Fruit fly (Drosophila melanogaster) whole organism, embryonic: Measurements from ENCODE around the gene Orct2.

Experiments used
- Abd-B ChIP-seq: fragments of 200-800 bp; sonication (Bioruptor generic); optimal IDR thresholded peaks from 2 replicates; lab custom pipeline; 2018; ENCODE audit warnings: missing biosample characterization, mild to moderate bottlenecking, missing genetic modification characterization, moderate library complexity
- Ada2b ChIP-seq: fragments of 200-800 bp; sonication (Bioruptor generic); IDR thresholded peaks from 2 replicates; pipeline ENCODE4 v1.3.6; 2022; ENCODE audit warnings: missing biosample characterization, missing genetic modification characterization
- Antp ChIP-seq: fragments of 200-800 bp; sonication (Bioruptor generic); optimal IDR thresholded peaks from 3 replicates; lab custom pipeline; 2016; ENCODE audit warnings: missing biosample characterization, missing genetic modification characterization
- CG10431 ChIP-seq: fragments of 200-800 bp; sonication (Bioruptor generic); optimal IDR thresholded peaks from 3 replicates; lab custom pipeline; 2018; ENCODE audit warnings: missing biosample characterization, mild to moderate bottlenecking, missing genetic modification characterization
- CG15479 ChIP-seq: fragments of 200-800 bp; sonication (Bioruptor generic); optimal IDR thresholded peaks from 3 replicates; lab custom pipeline; 2019; ENCODE audit warnings: missing biosample characterization, mild to moderate bottlenecking, missing genetic modification characterization, moderate library complexity
- CG16813 ChIP-seq: fragments of 200-800 bp; sonication (Bioruptor generic); IDR thresholded peaks from 3 replicates; pipeline ENCODE4 v1.3.6; 2022; ENCODE audit warnings: missing biosample characterization, missing genetic modification characterization; ENCODE audit not compliant: partially characterized antibody
- CG18764 ChIP-seq: fragments of 200-800 bp; sonication (Bioruptor generic); optimal IDR thresholded peaks from 3 replicates; lab custom pipeline; 2016; ENCODE audit warnings: missing biosample characterization, missing genetic modification characterization
- CG2199 ChIP-seq: fragments of 200-800 bp; sonication (Bioruptor generic); IDR thresholded peaks from 3 replicates; pipeline ENCODE4 v1.3.6; 2022; ENCODE audit warnings: missing biosample characterization, missing genetic modification characterization
- CG30020 ChIP-seq: fragments of 200-800 bp; optimal IDR thresholded peaks from 2 replicates; lab custom pipeline; 2019; ENCODE audit warnings: missing biosample characterization, mild to moderate bottlenecking, missing genetic modification characterization, moderate library complexity
- CG33557 ChIP-seq: fragments of 200-800 bp; sonication (Bioruptor generic); optimal IDR thresholded peaks from 2 replicates; lab custom pipeline; 2019; ENCODE audit warnings: missing biosample characterization, mild to moderate bottlenecking, missing genetic modification characterization, moderate library complexity
- CG42726 ChIP-seq: fragments of 200-800 bp; sonication (Bioruptor generic); IDR thresholded peaks from 2 replicates; pipeline ENCODE4 v1.3.6; 2022; ENCODE audit warnings: missing biosample characterization, missing genetic modification characterization; ENCODE audit not compliant: partially characterized antibody
- CG4360 ChIP-seq: fragments of 200-800 bp; sonication (Bioruptor generic); IDR thresholded peaks from 2 replicates; pipeline ENCODE4 v1.3.6; 2022; ENCODE audit warnings: missing biosample characterization, missing genetic modification characterization
- CG4707 ChIP-seq: fragments of 200-800 bp; sonication (Bioruptor generic); optimal IDR thresholded peaks from 2 replicates; lab custom pipeline; 2018; ENCODE audit warnings: missing biosample characterization, mild to moderate bottlenecking, missing genetic modification characterization, moderate library complexity
- CG6254 ChIP-seq: fragments of 200-800 bp; sonication (Bioruptor generic); optimal IDR thresholded peaks from 3 replicates; lab custom pipeline; 2017; ENCODE audit warnings: mild to moderate bottlenecking, missing biosample characterization, missing genetic modification reagents, missing genetic modification characterization
- CG6791 ChIP-seq: fragments of 200-800 bp; sonication (Bioruptor generic); IDR thresholded peaks from 3 replicates; pipeline ENCODE4 v1.3.6; 2022; ENCODE audit warnings: missing biosample characterization, missing genetic modification characterization; ENCODE audit not compliant: partially characterized antibody
- CG9876 ChIP-seq: fragments of 200-800 bp; sonication (Bioruptor generic); optimal IDR thresholded peaks from 2 replicates; lab custom pipeline; 2016; ENCODE audit warnings: missing biosample characterization, missing genetic modification characterization
- Chrac-16 ChIP-seq: fragments of 200-800 bp; sonication (Bioruptor generic); optimal IDR thresholded peaks from 3 replicates; lab custom pipeline; 2016; ENCODE audit warnings: missing biosample characterization, missing genetic modification characterization
- D ChIP-seq, 2 experiments: fragments of 200-800 bp in 1 of 2; fragments of >200 bp in 1 of 2; sonication (Bioruptor generic) in 1 of 2; optimal IDR thresholded peaks; 2 replicates in 1 of 2; 3 replicates in 1 of 2; lab custom pipeline; 2017; ENCODE audit warnings: mild to moderate bottlenecking in 1 of 2, missing biosample characterization in 1 of 2, missing genetic modification characterization in 1 of 2, missing genetic modification reagents in 1 of 2
- Deaf1 ChIP-seq: fragments of 200-800 bp; optimal IDR thresholded peaks from 3 replicates; lab custom pipeline; 2019; ENCODE audit warnings: missing biosample characterization, mild to moderate bottlenecking, missing genetic modification characterization, moderate library complexity
- Doc3 ChIP-seq: fragments of 200-800 bp; sonication (Bioruptor generic); IDR thresholded peaks from 3 replicates; pipeline ENCODE4 v1.3.6; 2022; ENCODE audit warnings: missing biosample characterization, missing genetic modification characterization; ENCODE audit not compliant: partially characterized antibody
- HLH3B ChIP-seq: fragments of 200-800 bp; sonication (Bioruptor generic); IDR thresholded peaks from 2 replicates; pipeline ENCODE4 v1.3.6; 2022; ENCODE audit warnings: missing biosample characterization, missing genetic modification characterization
- HLH54F ChIP-seq: fragments of 200-800 bp; sonication (Bioruptor generic); optimal IDR thresholded peaks from 3 replicates; lab custom pipeline; 2016; ENCODE audit warnings: missing biosample characterization, missing genetic modification characterization
- Hmx ChIP-seq: fragments of 200-800 bp; sonication (Bioruptor generic); optimal IDR thresholded peaks from 2 replicates; lab custom pipeline; 2016; ENCODE audit warnings: missing biosample characterization, missing genetic modification characterization
- Oli ChIP-seq: fragments of 200-800 bp; sonication (Bioruptor generic); optimal IDR thresholded peaks from 2 replicates; lab custom pipeline; 2018; ENCODE audit warnings: missing biosample characterization, mild to moderate bottlenecking, missing genetic modification characterization, moderate library complexity
- Sin3A ChIP-seq: fragments of >200 bp; optimal IDR thresholded peaks from 2 replicates; lab custom pipeline; 2018
- Six4 ChIP-seq: fragments of 200-800 bp; sonication (Bioruptor generic); optimal IDR thresholded peaks from 2 replicates; lab custom pipeline; 2016; ENCODE audit warnings: missing biosample characterization, missing genetic modification characterization
- Sox100B ChIP-seq: fragments of 200-800 bp; sonication (Bioruptor generic); optimal IDR thresholded peaks from 3 replicates; lab custom pipeline; 2018; ENCODE audit warnings: missing biosample characterization, mild to moderate bottlenecking, missing genetic modification characterization
- bigmax ChIP-seq: fragments of 200-800 bp; sonication (Bioruptor generic); optimal IDR thresholded peaks from 2 replicates; lab custom pipeline; 2018; ENCODE audit warnings: missing biosample characterization, mild to moderate bottlenecking, missing genetic modification characterization
- chif ChIP-seq, 2 experiments: fragments of 200-800 bp; sonication (Bioruptor generic); optimal IDR thresholded peaks; 3 replicates each; lab custom pipeline; 2016; ENCODE audit warnings: missing biosample characterization in 2 of 2, missing genetic modification characterization in 2 of 2
- chn ChIP-seq: fragments of 200-800 bp; sonication (Bioruptor generic); optimal IDR thresholded peaks from 2 replicates; lab custom pipeline; 2016; ENCODE audit warnings: missing biosample characterization, missing genetic modification characterization
- ems ChIP-seq: fragments of 200-800 bp; sonication (Bioruptor generic); optimal IDR thresholded peaks from 3 replicates; lab custom pipeline; 2016; ENCODE audit warnings: missing biosample characterization, missing genetic modification characterization
- gcm2 ChIP-seq: fragments of 200-800 bp; sonication (Bioruptor generic); optimal IDR thresholded peaks from 2 replicates; lab custom pipeline; 2016; ENCODE audit warnings: missing biosample characterization, missing genetic modification characterization
- hb ChIP-seq: fragments of 200-800 bp; sonication (Bioruptor generic); IDR thresholded peaks from 3 replicates; pipeline ENCODE4 v1.3.6; 2022; ENCODE audit warnings: missing biosample characterization, missing genetic modification characterization; ENCODE audit not compliant: partially characterized antibody
- jigr1 ChIP-seq: fragments of 200-800 bp; sonication (Bioruptor generic); IDR thresholded peaks from 3 replicates; pipeline ENCODE4 v1.3.6; 2022; ENCODE audit warnings: missing biosample characterization, missing genetic modification characterization
- lbe ChIP-seq: fragments of 200-800 bp; sonication (Bioruptor generic); optimal IDR thresholded peaks from 2 replicates; lab custom pipeline; 2016; ENCODE audit warnings: missing biosample characterization, mild to moderate bottlenecking, missing genetic modification characterization
- shn ChIP-seq: fragments of 200-800 bp; sonication (Bioruptor generic); optimal IDR thresholded peaks from 3 replicates; lab custom pipeline; 2016; ENCODE audit warnings: missing biosample characterization, missing genetic modification characterization
- tll ChIP-seq, 2 experiments: fragments of 200-800 bp in 1 of 2; fragments of >200 bp in 1 of 2; sonication (Bioruptor generic) in 1 of 2; optimal IDR thresholded peaks; 2 replicates each; lab custom pipeline; 2017 to 2019; ENCODE audit warnings: missing biosample characterization in 2 of 2, missing genetic modification characterization in 2 of 2, mild to moderate bottlenecking in 1 of 2, moderate library complexity in 1 of 2
- toy ChIP-seq: fragments of 200-800 bp; sonication (Bioruptor generic); IDR thresholded peaks from 2 replicates; pipeline ENCODE4 v1.3.6; 2022; ENCODE audit warnings: missing biosample characterization, missing genetic modification characterization
- unc-4 ChIP-seq: fragments of 200-800 bp; sonication (Bioruptor generic); IDR thresholded peaks from 2 replicates; pipeline ENCODE4 v1.3.6; 2022; ENCODE audit warnings: missing biosample characterization, missing genetic modification characterization; ENCODE audit not compliant: partially characterized antibody
- vnd ChIP-seq: fragments of 200-800 bp; sonication (Bioruptor generic); IDR thresholded peaks from 3 replicates; pipeline ENCODE4 v1.3.6; 2022; ENCODE audit warnings: missing biosample characterization, missing genetic modification characterization; ENCODE audit not compliant: partially characterized antibody
- vvl ChIP-seq: fragments of 200-800 bp; sonication (Bioruptor generic); IDR thresholded peaks from 2 replicates; pipeline ENCODE4 v1.3.6; 2022; ENCODE audit warnings: missing biosample characterization, missing genetic modification characterization
- wdn ChIP-seq: fragments of 200-800 bp; sonication (Bioruptor generic); IDR thresholded peaks from 2 replicates; pipeline ENCODE4 v1.3.6; 2022; ENCODE audit warnings: missing biosample characterization, missing genetic modification characterization

Gene Orct2

DNA sequence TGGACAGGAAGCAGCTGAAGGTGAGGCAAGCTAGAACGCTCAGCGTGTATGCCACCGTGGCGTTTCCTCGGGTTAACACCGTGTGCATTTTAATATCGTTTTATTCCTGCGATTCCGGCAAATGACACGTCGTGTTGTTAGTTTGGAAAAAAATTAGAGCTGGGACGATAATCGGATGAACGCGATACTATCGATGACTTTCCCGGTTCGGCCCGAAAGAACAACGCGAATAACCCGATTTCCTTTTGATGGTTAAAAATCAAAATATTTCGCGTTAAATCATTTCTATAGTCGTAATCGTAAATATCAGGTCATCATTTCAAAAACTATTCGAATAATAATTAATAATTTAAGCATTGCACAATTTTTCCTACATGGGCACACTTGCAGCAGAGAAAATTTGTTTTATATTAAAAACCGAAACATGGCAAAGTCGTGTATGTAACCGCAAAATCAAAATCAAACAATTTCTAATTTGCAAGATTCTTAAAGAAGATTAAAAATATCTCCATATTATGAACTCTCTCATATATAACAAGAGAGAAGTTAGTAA lies 42.9 kb upstream of the Orct2 start, which contains the start of gene Spase22-23 (continued):
- TF ChIP-seq bigmax (GFP tag; lab: Kevin White, UChicago): no peak
- no peak for TF ChIP-seq CG30020 (tag; lab: Kevin White, UChicago)
- TF ChIP-seq Sox100B (GFP tag; lab: Kevin White, UChicago): no peak
- no peak for TF ChIP-seq ems
- no peak for TF ChIP-seq CG9876
- TF ChIP-seq CG6254 (GFP tag; lab: Kevin White, UChicago): no peak
- TF ChIP-seq D (optimal IDR thresholded peaks at IDR 0.05; lab: Kevin White, UChicago): no peak
- no peak for TF ChIP-seq D (GFP tag; optimal IDR thresholded peaks at IDR 0.05; lab: Kevin White, UChicago)
- TF ChIP-seq Oli (tag; lab: Kevin White, UChicago): no peak
- TF ChIP-seq toy (GFP tag; lab: Robert Waterston, UW): no peak
- TF ChIP-seq gcm2 (GFP tag; lab: Kevin White, UChicago): no peak
- no peak for TF ChIP-seq CG18764 (GFP tag; lab: Kevin White, UChicago)
- TF ChIP-seq CG15479 (GFP tag; lab: Kevin White, UChicago): peak; percentile 4
- TF ChIP-seq CG6791 (GFP tag; lab: Robert Waterston, UW): peak; percentile 98
- peak; percentile 91 for TF ChIP-seq vnd (GFP tag; lab: Robert Waterston, UW)
- TF ChIP-seq Chrac-16 (GFP tag; lab: Kevin White, UChicago): no peak
- no peak for TF ChIP-seq CG4360 (GFP tag; lab: Robert Waterston, UW)
- peak; percentile 89 for TF ChIP-seq unc-4 (GFP tag; lab: Robert Waterston, UW)
- TF ChIP-seq Deaf1: no peak
- TF ChIP-seq HLH54F (GFP tag; lab: Kevin White, UChicago): no peak
- no peak for TF ChIP-seq CG4707 (GFP tag; lab: Kevin White, UChicago)
- peak; percentile 92 for TF ChIP-seq hb (GFP tag; lab: Robert Waterston, UW)
- TF ChIP-seq chn (GFP tag; lab: Kevin White, UChicago): no peak
- no peak for TF ChIP-seq jigr1 (GFP tag; lab: Robert Waterston, UW)
- TF ChIP-seq CG10431 (GFP tag; lab: Kevin White, UChicago): no peak
- peak; percentile 94 for TF ChIP-seq CG42726 (GFP tag; lab: Robert Waterston, UW)
- no peak for TF ChIP-seq HLH3B (GFP tag; lab: Robert Waterston, UW)
- TF ChIP-seq lbe (GFP tag; lab: Kevin White, UChicago): no peak
- no peak for TF ChIP-seq shn (GFP tag; lab: Kevin White, UChicago)
- no peak for TF ChIP-seq Hmx (GFP tag; lab: Kevin White, UChicago)
- peak; percentile 94 for TF ChIP-seq CG16813 (GFP tag; lab: Robert Waterston, UW)
- TF ChIP-seq Six4 (GFP tag; lab: Kevin White, UChicago): no peak
- TF ChIP-seq wdn (GFP tag; lab: Robert Waterston, UW): no peak
- TF ChIP-seq Antp (GFP tag; lab: Kevin White, UChicago): no peak
- no peak for TF ChIP-seq CG33557 (GFP tag; lab: Kevin White, UChicago)
- no peak for TF ChIP-seq chif (GFP tag; optimal IDR thresholded peaks at IDR 0.05; lab: Kevin White, UChicago)
- TF ChIP-seq Sin3A (lab: Kevin White, UChicago): peak; percentile 52
- no peak for TF ChIP-seq Abd-B (GFP tag; lab: Kevin White, UChicago)
- TF ChIP-seq CG2199 (GFP tag; lab: Robert Waterston, UW): no peak
- peak; percentile 89 for TF ChIP-seq Doc3 (GFP tag; lab: Robert Waterston, UW)
- no peak for TF ChIP-seq tll (GFP tag; optimal IDR thresholded peaks at IDR 0.05; lab: Kevin White, UChicago)
- TF ChIP-seq vvl (GFP tag; lab: Robert Waterston, UW): no peak
- TF ChIP-seq Ada2b (GFP tag; lab: Robert Waterston, UW): no peak
